Worm (Caenorhabditis elegans): ENCODE measurements around the gene sup-1.

- TF ChIP-seq xbp-1 (tag; optimal IDR thresholded peaks at IDR 0.05), result no peak
- no peak for TF ChIP-seq rnt-1 (tag; optimal IDR thresholded peaks at IDR 0.05)
- no peak for TF ChIP-seq dpl-1 (GFP tag; optimal IDR thresholded peaks at IDR 0.05)
- no peak for TF ChIP-seq nhr-28 (tag; optimal IDR thresholded peaks at IDR 0.05)
- TF ChIP-seq ceh-82 (tag; optimal IDR thresholded peaks at IDR 0.05), result no peak
- no peak for TF ChIP-seq mep-1 (tag; optimal IDR thresholded peaks at IDR 0.05)
Measured at ce11 chrIII:11727010-11727409, 10.4 kb downstream of the sup-1 start.

Data from whole organism, L1 larva.